Fruit fly (Drosophila melanogaster) whole organism, wandering third instar larva: ENCODE measurements around the gene CG14826.

Experiments used
- Abd-B ChIP-seq: fragments of >200 bp; optimal IDR thresholded peaks from 2 replicates; lab custom pipeline; 2017; ENCODE audit warnings: missing biosample characterization, missing genetic modification characterization
- Dfd ChIP-seq: fragments of >200 bp; optimal IDR thresholded peaks from 2 replicates; lab custom pipeline; 2017; ENCODE audit warnings: missing biosample characterization, missing genetic modification characterization
- GATAd ChIP-seq: sonication (Bioruptor generic); optimal IDR thresholded peaks from 2 replicates; lab custom pipeline; 2016; ENCODE audit warnings: missing biosample characterization, missing genetic modification characterization
- Hnf4 ChIP-seq: fragments of 200-800 bp; sonication (Bioruptor generic); optimal IDR thresholded peaks from 2 replicates; lab custom pipeline; 2016; ENCODE audit warnings: missing biosample characterization, mild to moderate bottlenecking, missing genetic modification characterization
- Hr78 ChIP-seq: fragments of >200 bp; optimal IDR thresholded peaks from 2 replicates; lab custom pipeline; 2017; ENCODE audit warnings: missing biosample characterization, missing genetic modification characterization
- Sp1 ChIP-seq: fragments of 200-800 bp; sonication (Bioruptor generic); optimal IDR thresholded peaks from 3 replicates; lab custom pipeline; 2019; ENCODE audit warnings: missing biosample characterization, mild to moderate bottlenecking, missing genetic modification characterization, moderate library complexity
- ey ChIP-seq: fragments of 200-800 bp; sonication (Bioruptor generic); optimal IDR thresholded peaks from 2 replicates; lab custom pipeline; 2016; ENCODE audit warnings: missing biosample characterization, missing genetic modification characterization
- h ChIP-seq: fragments of 200-800 bp; sonication (Bioruptor generic); optimal IDR thresholded peaks from 3 replicates; lab custom pipeline; 2016; ENCODE audit warnings: missing biosample characterization, mild to moderate bottlenecking, missing genetic modification characterization
- pan ChIP-seq: fragments of >200 bp; optimal IDR thresholded peaks from 2 replicates; lab custom pipeline; 2017
- psq ChIP-seq: fragments of 200-800 bp; sonication (Bioruptor generic); optimal IDR thresholded peaks from 3 replicates; lab custom pipeline; 2017; ENCODE audit warnings: missing biosample characterization, mild to moderate bottlenecking, missing genetic modification characterization, moderate library complexity
- sv ChIP-seq: fragments of 200-800 bp; sonication (Bioruptor generic); optimal IDR thresholded peaks from 3 replicates; lab custom pipeline; 2016; ENCODE audit warnings: missing biosample characterization, missing genetic modification characterization
- usp ChIP-seq: fragments of >200 bp; optimal IDR thresholded peaks from 2 replicates; lab custom pipeline; 2017; ENCODE audit warnings: missing biosample characterization, missing genetic modification characterization

- TF ChIP-seq Abd-B (GFP tag; lab: Kevin White, UChicago) (no peak), ey (GFP tag; lab: Kevin White, UChicago) (no peak), Hr78 (no peak), pan (lab: Kevin White, UChicago) (no peak), h (no peak), GATAd (GFP tag; lab: Kevin White, UChicago) (no peak), sv (GFP tag; lab: Kevin White, UChicago) (no peak), usp (GFP tag; lab: Kevin White, UChicago) (no peak), Sp1 (GFP tag; lab: Kevin White, UChicago) (no peak), Dfd (no peak), Hnf4 (GFP tag; lab: Kevin White, UChicago) (no peak), psq (GFP tag; lab: Kevin White, UChicago) (no peak)
These were observed 44.6 kb upstream of the CG14826 start, which contains the start of gene Dscam2 for dm6 chr3L:7189668-7190200.
